Worm (Caenorhabditis elegans) whole organism, mixed stage, embryonic: ENCODE measurements around the gene Y38H6C.25.

ENCODE experiments used
- ceh-83 ChIP-seq: fragments of 200-800 bp; sonication (Bioruptor generic); optimal IDR thresholded peaks from 2 replicates; lab custom pipeline; 2018; ENCODE audit warnings: mild to moderate bottlenecking, missing genetic modification characterization, missing compliant biosample characterization
- lsy-2 ChIP-seq: fragments of 150-350 bp; optimal IDR thresholded peaks from 2 replicates; lab custom pipeline; 2014; ENCODE audit warnings: missing biosample characterization, missing genetic modification characterization
- mep-1 ChIP-seq: fragments of 150-350 bp; optimal IDR thresholded peaks from 2 replicates; lab custom pipeline; 2017; ENCODE audit warnings: missing biosample characterization, missing genetic modification reagents, missing genetic modification characterization, inconsistent platforms
- nhr-237 ChIP-seq: fragments of 150-350 bp; optimal IDR thresholded peaks from 2 replicates; lab custom pipeline; 2014; ENCODE audit warnings: missing biosample characterization, missing genetic modification characterization
- nhr-76 ChIP-seq: sonication (generic microtip); optimal IDR thresholded peaks from 2 replicates; lab custom pipeline; 2017; ENCODE audit warnings: missing biosample characterization, missing genetic modification characterization
- sem-2 ChIP-seq: fragments of 200-800 bp; sonication (Bioruptor generic); optimal IDR thresholded peaks from 2 replicates; lab custom pipeline; 2018; ENCODE audit warnings: mild to moderate bottlenecking, missing genetic modification characterization, missing compliant biosample characterization
- snpc-4 ChIP-seq: fragments of 150-350 bp; optimal IDR thresholded peaks from 2 replicates; lab custom pipeline; 2014; ENCODE audit warnings: missing biosample characterization, missing genetic modification characterization
- unc-62 ChIP-seq: fragments of 150-350 bp; optimal IDR thresholded peaks from 2 replicates; lab custom pipeline; 2014; ENCODE audit warnings: missing biosample characterization, missing genetic modification reagents, missing genetic modification characterization
- ztf-11 ChIP-seq: fragments of 150-350 bp; optimal IDR thresholded peaks from 2 replicates; lab custom pipeline; 2014; ENCODE audit warnings: missing biosample characterization, missing genetic modification characterization

- TF ChIP-seq nhr-237 (tag; lab: Kevin White, UChicago), result no peak
- TF ChIP-seq unc-62 (GFP tag; lab: Kevin White, UChicago), result no peak
- no peak for TF ChIP-seq sem-2 (GFP tag; lab: Kevin White, UChicago)
- no peak for TF ChIP-seq snpc-4 (tag; lab: Kevin White, UChicago)
- no peak for TF ChIP-seq mep-1 (tag; lab: Kevin White, UChicago)
- no peak for TF ChIP-seq lsy-2 (tag; lab: Kevin White, UChicago)
- no peak for TF ChIP-seq ceh-83 (GFP tag; lab: Kevin White, UChicago)
- TF ChIP-seq ztf-11, result no peak
- TF ChIP-seq nhr-76 (tag; lab: Kevin White, UChicago), result no peak
Observed at ce11 chrV:20509427-20509826, 9.6 kb upstream of the Y38H6C.25 start.
